Comparison of ENCODE assay signal across 5 worm cellular contexts in the genomic region with DNA sequence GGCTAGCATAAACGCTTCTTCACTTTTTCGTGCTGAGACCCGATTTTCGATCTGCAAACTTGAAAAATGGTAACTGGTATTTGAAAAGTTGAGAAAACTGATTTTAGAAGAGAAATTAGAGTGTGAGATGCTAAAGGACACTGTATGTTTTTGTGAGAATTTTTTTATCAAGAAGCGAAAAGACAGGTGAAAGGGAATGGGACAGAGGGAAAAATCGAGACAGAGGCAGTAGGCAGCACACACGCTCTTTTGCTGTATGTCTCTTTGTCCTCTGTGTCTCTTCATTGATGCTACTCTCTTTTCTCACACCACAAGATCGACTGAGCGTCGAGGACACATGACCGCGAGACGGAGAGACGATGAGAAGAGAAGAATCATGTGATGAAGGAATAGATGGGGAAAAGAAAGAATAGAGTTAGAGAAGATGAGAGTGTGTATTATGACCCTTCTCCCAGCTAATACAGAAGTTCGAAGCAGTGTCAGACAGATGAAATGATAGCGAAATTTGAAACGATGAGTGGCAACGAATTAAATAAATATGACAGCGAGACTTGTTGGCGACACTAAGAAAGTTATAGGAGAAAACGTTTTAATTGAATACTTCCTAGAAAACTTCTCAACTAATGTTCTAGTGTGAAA.
TF ChIP-seq lines count a peak whose summit lies in the region.

Gene lgg-2, minus strand, starts transcription at position 51 of the 639 bp plus-strand sequence.

TF ChIP-seq in whole organism, L1 larva, 84 proteins besides CTCF, POLR2A, EP300 and RAD21 (continues in another document):
- TF ChIP-seq mdl-1 (tag; optimal IDR thresholded peaks at IDR 0.05; lab: Kevin White, UChicago) (peak; percentile 62 to 98), rnt-1 (tag; optimal IDR thresholded peaks at IDR 0.05; lab: Kevin White, UChicago) (peak; percentile 96), swsn-7 (tag; optimal IDR thresholded peaks at IDR 0.05; lab: Kevin White, UChicago) (peak; percentile 99), nhr-76 (tag; optimal IDR thresholded peaks at IDR 0.05; lab: Kevin White, UChicago) (no peak), C04F5.9 (tag; optimal IDR thresholded peaks at IDR 0.05; lab: Kevin White, UChicago) (peak; percentile 79), nhr-237 (tag; optimal IDR thresholded peaks at IDR 0.05; lab: Kevin White, UChicago) (peak; percentile 85), C34B4.2 (tag; optimal IDR thresholded peaks at IDR 0.05; lab: Kevin White, UChicago) (no peak), irx-1 (tag; optimal IDR thresholded peaks at IDR 0.05; lab: Kevin White, UChicago) (peak; percentile 93), lin-15B (tag; optimal IDR thresholded peaks at IDR 0.05; lab: Kevin White, UChicago) (no peak), nhr-47 (tag; optimal IDR thresholded peaks at IDR 0.05; lab: Kevin White, UChicago) (peak; percentile 97), lir-3 (tag; optimal IDR thresholded peaks at IDR 0.05; lab: Kevin White, UChicago; ENCODE audit: poor library complexity) (peak; percentile 91), ceh-88 (GFP tag; IDR thresholded peaks at IDR 0.05; lab: Robert Waterston, UW) (peak; percentile 79), zip-4 (GFP tag; optimal IDR thresholded peaks at IDR 0.05; lab: Kevin White, UChicago) (peak; percentile 80), xbp-1 (tag; optimal IDR thresholded peaks at IDR 0.05; lab: Kevin White, UChicago) (peak; percentile 93), fos-1 (tag; optimal IDR thresholded peaks at IDR 0.05; lab: Kevin White, UChicago) (peak; percentile 87), egl-13 (tag; optimal IDR thresholded peaks at IDR 0.05; lab: Kevin White, UChicago) (peak; percentile 92)

TF ChIP-seq in whole organism, L3 larva, 47 proteins besides CTCF, POLR2A, EP300 and RAD21 (continues in another document):
- TF ChIP-seq lin-39 (tag; optimal IDR thresholded peaks at IDR 0.05; lab: Kevin White, UChicago), result peak; percentile 67
- TF ChIP-seq ama-1 (optimal IDR thresholded peaks at IDR 0.05; lab: Kevin White, UChicago), result peak; percentile 73
- TF ChIP-seq zag-1 (tag; optimal IDR thresholded peaks at IDR 0.05; lab: Kevin White, UChicago), result no peak
- peak in 2 of 3 experiments; percentile 33 to 49 for TF ChIP-seq elt-3 (tag; optimal IDR thresholded peaks at IDR 0.05; lab: Kevin White, UChicago)
- no peak for TF ChIP-seq nhr-67 (tag; optimal IDR thresholded peaks at IDR 0.05; lab: Kevin White, UChicago)
- TF ChIP-seq nfya-1 (tag; optimal IDR thresholded peaks at IDR 0.05; lab: Kevin White, UChicago; ENCODE audit: insufficient read depth), result peak; percentile 92
- peak; percentile 44 for TF ChIP-seq fkh-10 (GFP tag; optimal IDR thresholded peaks at IDR 0.05; lab: Kevin White, UChicago)
- TF ChIP-seq nhr-76 (tag; optimal IDR thresholded peaks at IDR 0.05; lab: Kevin White, UChicago), result no peak
- TF ChIP-seq tbx-2 (tag; optimal IDR thresholded peaks at IDR 0.05; lab: Kevin White, UChicago), result peak; percentile 88
- peak; percentile 30 for TF ChIP-seq mml-1 (tag; optimal IDR thresholded peaks at IDR 0.05; lab: Kevin White, UChicago)
- TF ChIP-seq ztf-11 (tag; optimal IDR thresholded peaks at IDR 0.05; lab: Kevin White, UChicago), result no peak
- peak; percentile 94 for TF ChIP-seq lsy-12 (tag; optimal IDR thresholded peaks at IDR 0.05; lab: Kevin White, UChicago)
- no peak for TF ChIP-seq ZK546.5 (tag; optimal IDR thresholded peaks at IDR 0.05; lab: Kevin White, UChicago)
- peak; percentile 92 for TF ChIP-seq elt-2 (tag; optimal IDR thresholded peaks at IDR 0.05; lab: Kevin White, UChicago)
- TF ChIP-seq unc-62 (GFP tag; optimal IDR thresholded peaks at IDR 0.05; lab: Kevin White, UChicago), result peak; percentile 94
- TF ChIP-seq daf-12 (tag; optimal IDR thresholded peaks at IDR 0.05; lab: Kevin White, UChicago), result no peak
- peak; percentile 78 for TF ChIP-seq hmg-11 (tag; optimal IDR thresholded peaks at IDR 0.05; lab: Kevin White, UChicago)

TF ChIP-seq in whole organism, early embryonic, 17 proteins besides CTCF, POLR2A, EP300 and RAD21:
- TF ChIP-seq sea-1 (GFP tag; conservative IDR thresholded peaks at IDR 0.05; lab: Robert Waterston, UW), result no peak
- TF ChIP-seq F13C5.2 (tag; optimal IDR thresholded peaks at IDR 0.05; lab: Kevin White, UChicago), result no peak
- peak; percentile 45 for TF ChIP-seq hmg-4 (GFP tag; optimal IDR thresholded peaks at IDR 0.05; lab: Kevin White, UChicago)
- TF ChIP-seq B0310.2 (tag; optimal IDR thresholded peaks at IDR 0.05; lab: Kevin White, UChicago), result no peak

TF ChIP-seq in whole organism, midembryonic, 9 proteins besides CTCF, POLR2A, EP300 and RAD21:
- TF ChIP-seq cog-1 (tag; optimal IDR thresholded peaks at IDR 0.05; lab: Kevin White, UChicago) (peak; percentile 65), ref-1 (GFP tag; conservative IDR thresholded peaks at IDR 0.05; lab: Robert Waterston, UW) (no peak)

TF ChIP-seq in whole organism, young adult, 124 proteins besides CTCF, POLR2A, EP300 and RAD21 (continues in another document):
- TF ChIP-seq Y67H2A.10 (GFP tag; conservative IDR thresholded peaks at IDR 0.05; lab: Robert Waterston, UW) (peak; percentile 73), madf-6 (GFP tag; IDR thresholded peaks at IDR 0.05; lab: Robert Waterston, UW) (0 out of 2 replicates have a peak, but pooled peaks have one; percentile 9), sdz-38 (tag; optimal IDR thresholded peaks at IDR 0.05; lab: Kevin White, UChicago) (no peak), F37B4.10 (GFP tag; IDR thresholded peaks at IDR 0.05; lab: Robert Waterston, UW) (0 out of 2 replicates have a peak, but pooled peaks have one; percentile 28), T07F8.4 (tag; optimal IDR thresholded peaks at IDR 0.05; lab: Kevin White, UChicago) (no peak), tlf-1 (GFP tag; optimal IDR thresholded peaks at IDR 0.05; lab: Kevin White, UChicago) (peak; percentile 86), attf-6 (GFP tag; IDR thresholded peaks at IDR 0.05; lab: Robert Waterston, UW) (no peak), ztf-25 (GFP tag; IDR thresholded peaks at IDR 0.05; lab: Robert Waterston, UW) (no peak), ceh-27 (GFP tag; optimal IDR thresholded peaks at IDR 0.05; lab: Kevin White, UChicago) (peak; percentile 94), akir-1 (GFP tag; optimal IDR thresholded peaks at IDR 0.05; lab: Kevin White, UChicago) (no peak), Y79H2A.3 (GFP tag; conservative IDR thresholded peaks at IDR 0.05; lab: Robert Waterston, UW) (no peak), F57C9.4 (tag; optimal IDR thresholded peaks at IDR 0.05; lab: Kevin White, UChicago) (no peak), tbp1 (GFP tag; optimal IDR thresholded peaks at IDR 0.05; lab: Kevin White, UChicago) (peak; percentile 60), sea-2 (GFP tag; IDR thresholded peaks at IDR 0.05; lab: Robert Waterston, UW) (no peak), ekl-4 (GFP tag; IDR thresholded peaks at IDR 0.05; lab: Robert Waterston, UW) (peak; percentile 90), F10E7.11 (tag; optimal IDR thresholded peaks at IDR 0.05; lab: Kevin White, UChicago) (no peak), Y56A3A.18 (GFP tag; IDR thresholded peaks at IDR 0.05; lab: Robert Waterston, UW) (peak; percentile 42; the same call in 1 of the 2 replicates), egl-18 (GFP tag; IDR thresholded peaks at IDR 0.05; lab: Robert Waterston, UW) (no peak), hmg-1.2 (GFP tag; IDR thresholded peaks at IDR 0.05; lab: Robert Waterston, UW) (peak; percentile 85), xnd-1 (tag; optimal IDR thresholded peaks at IDR 0.05; lab: Kevin White, UChicago) (no peak), fkh-3 (tag; optimal IDR thresholded peaks at IDR 0.05; lab: Kevin White, UChicago) (no peak), madf-10 (tag; optimal IDR thresholded peaks at IDR 0.05; lab: Kevin White, UChicago) (peak; percentile 85), ZK185.1 (tag; optimal IDR thresholded peaks at IDR 0.05; lab: Kevin White, UChicago; ENCODE audit: poor library complexity, severe bottlenecking) (peak; percentile 69), hrde-1 (tag; optimal IDR thresholded peaks at IDR 0.05; lab: Kevin White, UChicago; ENCODE audit: borderline replicate concordance) (no peak), madf-8 (GFP tag; conservative IDR thresholded peaks at IDR 0.05; lab: Robert Waterston, UW) (no peak), snpc-1.3 (tag; optimal IDR thresholded peaks at IDR 0.05; lab: Kevin White, UChicago; ENCODE audit: insufficient read depth) (no peak), mel-28 (tag; optimal IDR thresholded peaks at IDR 0.05; lab: Kevin White, UChicago; ENCODE audit: borderline replicate concordance) (no peak), ztf-28 (GFP tag; IDR thresholded peaks at IDR 0.05; lab: Robert Waterston, UW) (no peak), zim-3 (tag; optimal IDR thresholded peaks at IDR 0.05; lab: Kevin White, UChicago) (no peak), lsl-1 (GFP tag; optimal IDR thresholded peaks at IDR 0.05; lab: Kevin White, UChicago) (no peak), rec-8 (tag; optimal IDR thresholded peaks at IDR 0.05; lab: Kevin White, UChicago) (no peak), F55B11.4 (tag; optimal IDR thresholded peaks at IDR 0.05; lab: Kevin White, UChicago; ENCODE audit: borderline replicate concordance, insufficient read depth) (no peak), atf-7 (tag; optimal IDR thresholded peaks at IDR 0.05; lab: Kevin White, UChicago) (peak; percentile 87), egrh-3 (GFP tag; IDR thresholded peaks at IDR 0.05; lab: Robert Waterston, UW) (peak; percentile 11; the same call in 1 of the 2 replicates), nhr-80 (tag; optimal IDR thresholded peaks at IDR 0.05; lab: Kevin White, UChicago) (peak; percentile 92), unc-130 (GFP tag; optimal IDR thresholded peaks at IDR 0.05; lab: Kevin White, UChicago) (no peak), ceh-100 (GFP tag; IDR thresholded peaks at IDR 0.05; lab: Robert Waterston, UW) (peak; percentile 50), ztf-22 (GFP tag; optimal IDR thresholded peaks at IDR 0.05; lab: Kevin White, UChicago) (peak; percentile 87), pha-4 (tag; optimal IDR thresholded peaks at IDR 0.05; lab: Kevin White, UChicago) (peak; percentile 67), nhr-120 (GFP tag; IDR thresholded peaks at IDR 0.05; lab: Robert Waterston, UW) (no peak), somi-1 (GFP tag; optimal IDR thresholded peaks at IDR 0.05; lab: Kevin White, UChicago) (peak; percentile 95), B0261.1 (tag; optimal IDR thresholded peaks at IDR 0.05; lab: Kevin White, UChicago) (peak; percentile 9), snpc-1.1 (tag; optimal IDR thresholded peaks at IDR 0.05; lab: Kevin White, UChicago; ENCODE audit: insufficient read depth) (no peak), lin-40 (tag; optimal IDR thresholded peaks at IDR 0.05; lab: Kevin White, UChicago) (peak; percentile 95), lin-54 (GFP tag; optimal IDR thresholded peaks at IDR 0.05; lab: Kevin White, UChicago) (peak; percentile 81), ceh-79 (tag; optimal IDR thresholded peaks at IDR 0.05; lab: Kevin White, UChicago) (no peak), nfya-1 (tag; optimal IDR thresholded peaks at IDR 0.05; lab: Kevin White, UChicago; ENCODE audit: borderline replicate concordance, insufficient read depth) (no peak)

Comparison
In these comparisons a context has a peak if more than half of its experiments do, and no peak if none do; other contexts are left out.
1. Of the 8 proteins assayed by ChIP-seq in both whole organism, young adult and whole organism, L1 larva: peak only in whole organism, young adult: unc-62; only in whole organism, L1 larva: ama-1, dpl-1 and efl-1; in both: lin-35, nhr-90 and snpc-4; in neither: 1.